Worm (Caenorhabditis elegans) whole organism, mixed stage, embryonic: ENCODE measurements around the gene mpdu-1.

Experiments used
- lsy-2 ChIP-seq: fragments of 150-350 bp; optimal IDR thresholded peaks from 2 replicates; lab custom pipeline; 2014; ENCODE audit warnings: missing biosample characterization, missing genetic modification characterization
- nhr-76 ChIP-seq: sonication (generic microtip); optimal IDR thresholded peaks from 2 replicates; lab custom pipeline; 2017; ENCODE audit warnings: missing biosample characterization, missing genetic modification characterization
- snpc-4 ChIP-seq: fragments of 150-350 bp; optimal IDR thresholded peaks from 2 replicates; lab custom pipeline; 2014; ENCODE audit warnings: missing biosample characterization, missing genetic modification characterization
- unc-39 ChIP-seq: fragments of 150-350 bp; optimal IDR thresholded peaks from 2 replicates; lab custom pipeline; 2014; ENCODE audit warnings: missing biosample characterization, missing genetic modification characterization
- unc-62 ChIP-seq: fragments of 150-350 bp; optimal IDR thresholded peaks from 2 replicates; lab custom pipeline; 2014; ENCODE audit warnings: missing biosample characterization, missing genetic modification reagents, missing genetic modification characterization

- TF ChIP-seq lsy-2 (tag; lab: Kevin White, UChicago): no peak
- TF ChIP-seq unc-62 (GFP tag; lab: Kevin White, UChicago): no peak
- TF ChIP-seq nhr-76: no peak
- TF ChIP-seq snpc-4 (tag; lab: Kevin White, UChicago): no peak
- TF ChIP-seq unc-39 (tag; lab: Kevin White, UChicago): no peak
Observed at ce11 chrV:8345436-8345835, 13.5 kb downstream of the mpdu-1 start, which contains the start of gene C08D8.1.
